Worm (Caenorhabditis elegans): ENCODE measurements around the gene nhr-207.

nhr-207 gene

ce11 chrV:12106841-12107240, 10.9 kb downstream of the nhr-207 start, which contains the start of gene nhr-136:
nhr-136 (plus strand) TSS chrV:12107141.
- TF ChIP-seq elt-3 (tag; optimal IDR thresholded peaks at IDR 0.05) (no peak), ham-2 (GFP tag; optimal IDR thresholded peaks at IDR 0.05) (peak; percentile 9)

- TF ChIP-seq zip-8 (tag; optimal IDR thresholded peaks at IDR 0.05) = peak; percentile 47
- TF ChIP-seq sem-2 (GFP tag; optimal IDR thresholded peaks at IDR 0.05) = no peak
- TF ChIP-seq mep-1 (tag; optimal IDR thresholded peaks at IDR 0.05) = no peak
- no peak for TF ChIP-seq nhr-76 (tag; optimal IDR thresholded peaks at IDR 0.05)
- TF ChIP-seq blmp-1 (tag; optimal IDR thresholded peaks at IDR 0.05) = no peak
- no peak for TF ChIP-seq ztf-11 (tag; optimal IDR thresholded peaks at IDR 0.05)
- TF ChIP-seq M03D4.4 (tag; optimal IDR thresholded peaks at IDR 0.05) = no peak
- TF ChIP-seq unc-120 (tag; optimal IDR thresholded peaks at IDR 0.05; ENCODE audit: poor library complexity, severe bottlenecking) = no peak
Measured at ce11 chrV:12111452-12111851, 15.5 kb downstream of the nhr-207 start, which contains the start of gene lhpp-1. lhpp-1 (minus strand) TSS chrV:12111805.

- TF ChIP-seq lin-13 (tag; optimal IDR thresholded peaks at IDR 0.05) (no peak), nhr-76 (tag; optimal IDR thresholded peaks at IDR 0.05) (no peak), elt-1 (tag; optimal IDR thresholded peaks at IDR 0.05; ENCODE audit: borderline replicate concordance, insufficient read depth) (no peak), sptf-1 (tag; optimal IDR thresholded peaks at IDR 0.05) (no peak), lsy-2 (tag; optimal IDR thresholded peaks at IDR 0.05) (no peak), ceh-43 (GFP tag; optimal IDR thresholded peaks at IDR 0.05) (no peak), elt-3 (tag; optimal IDR thresholded peaks at IDR 0.05) (no peak), snpc-4 (tag; optimal IDR thresholded peaks at IDR 0.05) (no peak), lin-32 (GFP tag; optimal IDR thresholded peaks at IDR 0.05) (no peak), flh-1 (GFP tag; optimal IDR thresholded peaks at IDR 0.05) (no peak), zip-8 (tag; optimal IDR thresholded peaks at IDR 0.05) (no peak)
Measured at ce11 chrV:12113726-12114125, 17.8 kb downstream of the nhr-207 start.

- no peak for TF ChIP-seq M03D4.4 (tag; optimal IDR thresholded peaks at IDR 0.05)
- TF ChIP-seq flh-1 (GFP tag; optimal IDR thresholded peaks at IDR 0.05) = no peak
- no peak for TF ChIP-seq sptf-1 (tag; optimal IDR thresholded peaks at IDR 0.05)
- no peak for TF ChIP-seq sem-2 (GFP tag; optimal IDR thresholded peaks at IDR 0.05)
- TF ChIP-seq pha-4 (tag; optimal IDR thresholded peaks at IDR 0.05) = no peak
- no peak for TF ChIP-seq tbx-8 (GFP tag; optimal IDR thresholded peaks at IDR 0.05)
- TF ChIP-seq mls-2 (tag; optimal IDR thresholded peaks at IDR 0.05) = no peak
- no peak for TF ChIP-seq mep-1 (tag; optimal IDR thresholded peaks at IDR 0.05)
- no peak for TF ChIP-seq elt-3 (tag; optimal IDR thresholded peaks at IDR 0.05)
- TF ChIP-seq ceh-83 (GFP tag; optimal IDR thresholded peaks at IDR 0.05) = no peak
- no peak for TF ChIP-seq ces-1 (GFP tag; optimal IDR thresholded peaks at IDR 0.05)
- TF ChIP-seq cnd-1 (tag; optimal IDR thresholded peaks at IDR 0.05) = no peak
- no peak for TF ChIP-seq ceh-39 (tag; optimal IDR thresholded peaks at IDR 0.05)
- no peak for TF ChIP-seq nhr-76 (tag; optimal IDR thresholded peaks at IDR 0.05)
- no peak for TF ChIP-seq lsy-2 (tag; optimal IDR thresholded peaks at IDR 0.05)
Measured at ce11 chrV:12114693-12115092, 18.7 kb downstream of the nhr-207 start, which contains the start of gene spin-1. spin-1 (plus strand) TSS chrV:12114993.

- TF ChIP-seq mab-5 (tag; optimal IDR thresholded peaks at IDR 0.05) (no peak), snpc-4 (tag; optimal IDR thresholded peaks at IDR 0.05) (no peak), unc-62 (GFP tag; optimal IDR thresholded peaks at IDR 0.05) (no peak), ceh-39 (tag; optimal IDR thresholded peaks at IDR 0.05) (no peak), hlh-1 (tag; optimal IDR thresholded peaks at IDR 0.05) (no peak), drap-1 (GFP tag; optimal IDR thresholded peaks at IDR 0.05) (no peak), elt-3 (tag; optimal IDR thresholded peaks at IDR 0.05) (no peak), nhr-28 (tag; optimal IDR thresholded peaks at IDR 0.05) (no peak), ztf-11 (tag; optimal IDR thresholded peaks at IDR 0.05) (no peak), cnd-1 (tag; optimal IDR thresholded peaks at IDR 0.05) (no peak), flh-1 (GFP tag; optimal IDR thresholded peaks at IDR 0.05) (no peak), sem-2 (GFP tag; optimal IDR thresholded peaks at IDR 0.05) (no peak), ham-2 (GFP tag; optimal IDR thresholded peaks at IDR 0.05) (no peak), ceh-83 (GFP tag; optimal IDR thresholded peaks at IDR 0.05) (no peak), unc-120 (tag; optimal IDR thresholded peaks at IDR 0.05; ENCODE audit: poor library complexity, severe bottlenecking) (no peak)
Measured at ce11 chrV:12115150-12115549, 19.2 kb downstream of the nhr-207 start.

Data from whole organism, mixed stage, embryonic.